Fruit fly (Drosophila melanogaster) whole organism, embryonic: ENCODE data around the gene CG14020.

Experiments used
- CG10209 ChIP-seq: fragments of 200-800 bp; sonication (Bioruptor generic); optimal IDR thresholded peaks from 3 replicates; lab custom pipeline; 2017; ENCODE audit warnings: missing biosample characterization, mild to moderate bottlenecking, missing genetic modification characterization, missing genetic modification reagents
- CG10543 ChIP-seq: fragments of 200-800 bp; sonication (Bioruptor generic); optimal IDR thresholded peaks from 3 replicates; lab custom pipeline; 2017; ENCODE audit warnings: missing biosample characterization, mild to moderate bottlenecking, missing genetic modification characterization, moderate library complexity
- CG12104 ChIP-seq: fragments of 200-800 bp; sonication (Bioruptor generic); optimal IDR thresholded peaks from 3 replicates; lab custom pipeline; 2016; ENCODE audit warnings: missing biosample characterization, missing genetic modification characterization
- CG13624 ChIP-seq: fragments of 200-800 bp; sonication (Bioruptor generic); optimal IDR thresholded peaks from 2 replicates; lab custom pipeline; 2016; ENCODE audit warnings: missing biosample characterization, missing genetic modification characterization
- CG14667 ChIP-seq: fragments of 200-800 bp; sonication (Bioruptor generic); IDR thresholded peaks from 2 replicates; pipeline ENCODE4 v1.3.6; 2022; ENCODE audit warnings: missing biosample characterization, missing genetic modification characterization
- CG1529 ChIP-seq: fragments of 200-800 bp; sonication (Bioruptor generic); optimal IDR thresholded peaks from 3 replicates; lab custom pipeline; 2018; ENCODE audit warnings: missing biosample characterization, missing genetic modification characterization
- CG1647 ChIP-seq: fragments of 200-800 bp; sonication (Bioruptor generic); optimal IDR thresholded peaks from 3 replicates; lab custom pipeline; 2016; ENCODE audit warnings: missing biosample characterization, missing genetic modification characterization
- CG17328 ChIP-seq: fragments of 200-800 bp; sonication (Bioruptor generic); IDR thresholded peaks from 2 replicates; pipeline ENCODE4 v1.3.6; 2022; ENCODE audit warnings: missing biosample characterization, missing genetic modification characterization
- CG18262 ChIP-seq: fragments of 200-800 bp; optimal IDR thresholded peaks from 3 replicates; lab custom pipeline; 2019; ENCODE audit warnings: missing biosample characterization, mild to moderate bottlenecking, missing genetic modification characterization, moderate library complexity
- CG30020 ChIP-seq: fragments of 200-800 bp; optimal IDR thresholded peaks from 2 replicates; lab custom pipeline; 2019; ENCODE audit warnings: missing biosample characterization, mild to moderate bottlenecking, missing genetic modification characterization, moderate library complexity
- CG30403 ChIP-seq: fragments of 200-800 bp; sonication (Bioruptor generic); optimal IDR thresholded peaks from 3 replicates; lab custom pipeline; 2016; ENCODE audit warnings: missing biosample characterization, missing genetic modification characterization
- CG30431 ChIP-seq: fragments of 200-800 bp; sonication (Bioruptor generic); optimal IDR thresholded peaks from 2 replicates; lab custom pipeline; 2017; ENCODE audit warnings: missing biosample characterization, missing genetic modification characterization
- CG3163 ChIP-seq: fragments of 200-800 bp; sonication (Bioruptor generic); optimal IDR thresholded peaks from 3 replicates; lab custom pipeline; 2016; ENCODE audit warnings: missing biosample characterization, missing genetic modification characterization
- CG4328 ChIP-seq: fragments of 200-800 bp; sonication (Bioruptor generic); optimal IDR thresholded peaks from 3 replicates; lab custom pipeline; 2017; ENCODE audit warnings: missing biosample characterization, missing genetic modification reagents, missing genetic modification characterization
- CG5953 ChIP-seq: fragments of 200-800 bp; sonication (Bioruptor generic); IDR thresholded peaks from 2 replicates; pipeline ENCODE4 v1.3.6; 2022; ENCODE audit warnings: missing biosample characterization, missing genetic modification characterization
- CG6791 ChIP-seq: fragments of 200-800 bp; sonication (Bioruptor generic); IDR thresholded peaks from 3 replicates; pipeline ENCODE4 v1.3.6; 2022; ENCODE audit warnings: missing biosample characterization, missing genetic modification characterization; ENCODE audit not compliant: partially characterized antibody
- Dad ChIP-seq: fragments of 200-800 bp; sonication (Bioruptor generic); optimal IDR thresholded peaks from 3 replicates; lab custom pipeline; 2016; ENCODE audit warnings: missing biosample characterization, missing genetic modification characterization
- Dip3 ChIP-seq: fragments of 200-800 bp; sonication (Bioruptor generic); optimal IDR thresholded peaks from 3 replicates; lab custom pipeline; 2016; ENCODE audit warnings: missing biosample characterization, missing genetic modification characterization
- Doc2 ChIP-seq: fragments of 200-800 bp; sonication (Bioruptor generic); IDR thresholded peaks from 2 replicates; pipeline ENCODE4 v1.3.6; 2022; ENCODE audit warnings: missing biosample characterization, missing genetic modification characterization
- Fer1 ChIP-seq: fragments of 200-800 bp; sonication (Bioruptor generic); optimal IDR thresholded peaks from 2 replicates; lab custom pipeline; 2017; ENCODE audit warnings: missing biosample characterization, mild to moderate bottlenecking, missing genetic modification characterization
- Fer2 ChIP-seq: fragments of 200-800 bp; sonication (Bioruptor generic); optimal IDR thresholded peaks from 2 replicates; lab custom pipeline; 2018; ENCODE audit warnings: missing biosample characterization, mild to moderate bottlenecking, missing genetic modification characterization, moderate library complexity
- GATAe ChIP-seq: fragments of 200-800 bp; sonication (Bioruptor generic); conservative IDR thresholded peaks from 2 replicates; pipeline ENCODE4 v1.3.6; 2022; ENCODE audit warnings: missing biosample characterization, missing genetic modification characterization
- HmgD ChIP-seq: fragments of 200-800 bp; sonication (Bioruptor generic); optimal IDR thresholded peaks from 3 replicates; lab custom pipeline; 2016; ENCODE audit warnings: missing biosample characterization, missing genetic modification characterization
- HmgZ ChIP-seq: fragments of 200-800 bp; sonication (Bioruptor generic); optimal IDR thresholded peaks from 2 replicates; lab custom pipeline; 2018; ENCODE audit warnings: missing biosample characterization, mild to moderate bottlenecking, missing genetic modification characterization
- Hr39 ChIP-seq: fragments of >200 bp; optimal IDR thresholded peaks from 2 replicates; lab custom pipeline; 2017
- Lpt ChIP-seq: fragments of >200 bp; optimal IDR thresholded peaks from 2 replicates; lab custom pipeline; 2018; ENCODE audit warnings: missing biosample characterization, missing genetic modification characterization
- Mad ChIP-seq: fragments of 200-800 bp; sonication (Bioruptor generic); optimal IDR thresholded peaks from 2 replicates; lab custom pipeline; 2016; ENCODE audit warnings: missing biosample characterization, missing genetic modification characterization
- Pdp1 ChIP-seq, 2 experiments: fragments of 200-800 bp; sonication (Bioruptor generic); optimal IDR thresholded peaks; 3 replicates each; lab custom pipeline; 2016; ENCODE audit warnings: missing biosample characterization in 2 of 2, missing genetic modification characterization in 2 of 2, mild to moderate bottlenecking in 1 of 2, moderate library complexity in 1 of 2
- Xbp1 ChIP-seq: fragments of 200-800 bp; sonication (Bioruptor generic); optimal IDR thresholded peaks from 3 replicates; lab custom pipeline; 2016; ENCODE audit warnings: missing biosample characterization, mild to moderate bottlenecking, missing genetic modification characterization
- bsh ChIP-seq, 2 experiments: fragments of 200-800 bp; sonication (Bioruptor generic); optimal IDR thresholded peaks; 2 replicates each; lab custom pipeline; 2017 to 2018; ENCODE audit warnings: mild to moderate bottlenecking in 2 of 2, missing biosample characterization in 2 of 2, missing genetic modification characterization in 2 of 2, moderate library complexity in 1 of 2
- ci ChIP-seq: fragments of 200-800 bp; sonication (Bioruptor generic); IDR thresholded peaks from 3 replicates; pipeline ENCODE4 v1.3.6; 2022; ENCODE audit warnings: missing biosample characterization, missing genetic modification characterization
- crc ChIP-seq: fragments of 200-800 bp; sonication (Bioruptor generic); optimal IDR thresholded peaks from 2 replicates; lab custom pipeline; 2016; ENCODE audit warnings: missing biosample characterization, missing genetic modification characterization
- gcm2 ChIP-seq: fragments of 200-800 bp; sonication (Bioruptor generic); optimal IDR thresholded peaks from 2 replicates; lab custom pipeline; 2016; ENCODE audit warnings: missing biosample characterization, missing genetic modification characterization
- gem ChIP-seq: fragments of 200-800 bp; sonication (Bioruptor generic); optimal IDR thresholded peaks from 2 replicates; lab custom pipeline; 2019; ENCODE audit warnings: missing biosample characterization, mild to moderate bottlenecking, missing genetic modification characterization, moderate library complexity
- jing ChIP-seq: fragments of 200-800 bp; sonication (Bioruptor generic); optimal IDR thresholded peaks from 2 replicates; lab custom pipeline; 2018; ENCODE audit warnings: missing biosample characterization, mild to moderate bottlenecking, missing genetic modification characterization
- lbe ChIP-seq: fragments of 200-800 bp; sonication (Bioruptor generic); optimal IDR thresholded peaks from 2 replicates; lab custom pipeline; 2016; ENCODE audit warnings: missing biosample characterization, mild to moderate bottlenecking, missing genetic modification characterization
- mam ChIP-seq: fragments of 200-800 bp; sonication (Bioruptor generic); optimal IDR thresholded peaks from 3 replicates; lab custom pipeline; 2016; ENCODE audit warnings: missing biosample characterization, missing genetic modification characterization
- p53 ChIP-seq: fragments of 200-800 bp; sonication (Bioruptor generic); optimal IDR thresholded peaks from 2 replicates; lab custom pipeline; 2016; ENCODE audit warnings: missing biosample characterization, missing genetic modification characterization
- pho ChIP-seq: fragments of 200-800 bp; sonication (Bioruptor generic); optimal IDR thresholded peaks from 2 replicates; lab custom pipeline; 2016; ENCODE audit warnings: missing biosample characterization, missing genetic modification characterization
- phol ChIP-seq: fragments of 200-800 bp; sonication (Bioruptor generic); optimal IDR thresholded peaks from 3 replicates; lab custom pipeline; 2018; ENCODE audit warnings: missing biosample characterization, mild to moderate bottlenecking, missing genetic modification characterization, moderate library complexity
- ranshi ChIP-seq: fragments of 200-800 bp; sonication (Bioruptor generic); IDR thresholded peaks from 2 replicates; pipeline ENCODE4 v1.3.6; 2022; ENCODE audit warnings: missing biosample characterization, missing genetic modification characterization
- row ChIP-seq: fragments of 200-800 bp; sonication (Bioruptor generic); IDR thresholded peaks from 3 replicates; pipeline ENCODE4 v1.3.6; 2022; ENCODE audit warnings: missing biosample characterization, missing genetic modification characterization
- salm ChIP-seq: fragments of 200-800 bp; sonication (Bioruptor generic); optimal IDR thresholded peaks from 2 replicates; lab custom pipeline; 2018; ENCODE audit warnings: missing biosample characterization, mild to moderate bottlenecking, missing genetic modification characterization
- slp2 ChIP-seq: fragments of 200-800 bp; sonication (Bioruptor generic); optimal IDR thresholded peaks from 2 replicates; lab custom pipeline; 2016; ENCODE audit warnings: missing biosample characterization, missing genetic modification characterization
- sr ChIP-seq: fragments of 200-800 bp; sonication (Bioruptor generic); IDR thresholded peaks from 3 replicates; pipeline ENCODE4 v1.3.6; 2022; ENCODE audit warnings: missing biosample characterization, missing genetic modification characterization
- tap ChIP-seq: fragments of 200-800 bp; optimal IDR thresholded peaks from 3 replicates; lab custom pipeline; 2019; ENCODE audit warnings: missing biosample characterization, mild to moderate bottlenecking, missing genetic modification characterization, moderate library complexity
- tio ChIP-seq: fragments of 200-800 bp; sonication (Bioruptor generic); optimal IDR thresholded peaks from 2 replicates; lab custom pipeline; 2017; ENCODE audit warnings: missing biosample characterization, missing genetic modification characterization, inconsistent platforms
- tup ChIP-seq: fragments of 200-800 bp; sonication (Bioruptor generic); optimal IDR thresholded peaks from 2 replicates; lab custom pipeline; 2016; ENCODE audit warnings: missing biosample characterization, mild to moderate bottlenecking, missing genetic modification characterization, moderate library complexity
- zfh1 ChIP-seq: fragments of 200-800 bp; sonication (Bioruptor generic); IDR thresholded peaks from 3 replicates; pipeline ENCODE4 v1.3.6; 2022; ENCODE audit warnings: missing biosample characterization, missing genetic modification characterization
- zfh2 ChIP-seq: fragments of 200-800 bp; sonication (Bioruptor generic); optimal IDR thresholded peaks from 2 replicates; lab custom pipeline; 2016; ENCODE audit warnings: missing biosample characterization, missing genetic modification characterization

CG14020 gene

DNA sequence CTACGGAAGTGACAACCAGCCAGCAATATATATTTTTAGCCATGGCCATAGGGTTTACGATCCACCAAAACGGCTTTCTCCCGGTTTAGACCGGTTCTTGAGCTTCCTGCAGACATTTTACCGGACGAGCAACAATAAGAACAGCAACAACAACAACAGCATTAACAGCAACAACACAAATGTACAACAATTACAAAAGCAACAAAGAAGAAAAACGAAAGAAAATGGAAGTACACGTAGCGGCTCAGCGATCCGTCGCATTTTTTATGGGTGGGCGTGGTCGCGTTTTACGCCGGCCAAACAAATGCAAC lies 28.6 kb downstream of the CG14020 start (continued):
- no peak for TF ChIP-seq HmgD (GFP tag; lab: Kevin White, UChicago)
- peak; percentile 58; the same call in 1 of the 3 replicates for TF ChIP-seq sr (GFP tag; lab: Robert Waterston, UW)
- no peak for TF ChIP-seq Doc2
- TF ChIP-seq CG10543 = no peak
- no peak for TF ChIP-seq GATAe
- no peak for TF ChIP-seq zfh2
- no peak for TF ChIP-seq tio (GFP tag; lab: Kevin White, UChicago)
- TF ChIP-seq Fer2 = no peak
- TF ChIP-seq, all 482 proteins: peak for 6

DNA sequence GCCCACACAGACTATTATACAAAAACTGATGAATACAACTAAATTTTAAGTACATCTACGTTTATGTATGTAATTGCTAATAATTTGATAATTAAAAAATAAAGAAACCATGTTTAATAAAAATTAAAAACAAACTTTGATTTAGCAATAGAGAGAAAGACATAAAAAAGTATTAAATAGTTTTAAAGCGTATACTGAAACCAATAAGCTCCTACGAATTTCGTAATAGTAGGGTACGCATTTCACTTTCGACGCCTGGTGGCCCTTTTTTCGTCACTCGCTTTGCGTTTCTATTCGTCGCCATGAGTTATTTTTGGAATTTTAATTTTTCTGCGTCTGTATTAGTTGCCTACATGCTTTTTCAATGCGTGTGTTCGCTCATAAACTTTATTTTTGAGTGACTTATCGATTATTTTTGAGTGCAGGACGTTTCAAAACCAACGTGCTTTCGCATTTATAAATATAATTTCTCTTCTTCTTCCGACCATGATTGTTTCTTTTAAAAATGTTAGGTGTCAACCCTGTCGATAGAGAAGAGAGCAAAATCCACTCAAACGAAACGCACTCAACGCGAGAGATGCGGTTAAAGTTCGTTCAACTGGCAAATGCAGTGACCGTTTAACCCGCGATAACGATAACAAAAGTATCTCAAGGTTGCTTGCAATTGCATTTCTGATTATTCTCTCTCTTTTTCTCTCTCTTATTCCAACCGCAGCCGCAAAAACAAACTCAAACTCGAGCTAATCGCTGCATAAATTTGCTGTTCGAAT lies 29.2 kb downstream of the CG14020 start, which contains the start of gene Oscillin:
Gene Oscillin, plus strand, starts transcription at position 569 of the 770 bp plus-strand sequence.
- TF ChIP-seq CG14667 (GFP tag; lab: Robert Waterston, UW) (peak; percentile 63), row (GFP tag; lab: Robert Waterston, UW) (peak; percentile 44), CG18262 (tag; lab: Kevin White, UChicago) (peak; percentile 93), CG1529 (no peak), mam (peak; percentile 41), pho (GFP tag; lab: Kevin White, UChicago) (peak; percentile 30), CG13624 (GFP tag; lab: Kevin White, UChicago) (peak; percentile 44), zfh1 (GFP tag; lab: Robert Waterston, UW) (peak; percentile 84), Mad (GFP tag; lab: Kevin White, UChicago) (peak; percentile 30), tup (GFP tag; lab: Kevin White, UChicago) (no peak), Fer1 (peak; percentile 87), slp2 (GFP tag; lab: Kevin White, UChicago) (peak; percentile 44), ci (GFP tag; lab: Robert Waterston, UW) (peak; percentile 51; the same call in 1 of the 3 replicates), CG17328 (peak; percentile 66), CG5953 (GFP tag; lab: Robert Waterston, UW) (0 out of 2 replicates have a peak, but pooled peaks have one; percentile 28), salm (tag; lab: Kevin White, UChicago) (peak; percentile 56), Pdp1 (GFP tag; optimal IDR thresholded peaks at IDR 0.05; lab: Kevin White, UChicago) (peak; percentile 17 to 91), tap (tag; lab: Kevin White, UChicago) (peak; percentile 83), HmgZ (tag; lab: Kevin White, UChicago) (peak; percentile 70), CG1647 (GFP tag; lab: Kevin White, UChicago) (peak; percentile 43), jing (GFP tag; lab: Kevin White, UChicago) (no peak), CG6791 (GFP tag; lab: Robert Waterston, UW) (peak; percentile 95), gcm2 (GFP tag; lab: Kevin White, UChicago) (no peak), p53 (GFP tag; lab: Kevin White, UChicago) (no peak), gem (tag; lab: Kevin White, UChicago) (peak; percentile 58), phol (peak; percentile 89), crc (GFP tag; lab: Kevin White, UChicago) (peak; percentile 42), CG10209 (GFP tag; lab: Kevin White, UChicago) (peak; percentile 77), ranshi (GFP tag; lab: Robert Waterston, UW) (peak; percentile 83), CG30020 (tag; lab: Kevin White, UChicago) (peak; percentile 51), bsh (GFP tag; optimal IDR thresholded peaks at IDR 0.05; lab: Kevin White, UChicago) (peak in 1 of 2 experiments; percentile 93), CG12104 (GFP tag; lab: Kevin White, UChicago) (peak; percentile 80), CG30431 (GFP tag; lab: Kevin White, UChicago) (peak; percentile 45), CG3163 (no peak), Hr39 (lab: Kevin White, UChicago) (no peak), Xbp1 (GFP tag; lab: Kevin White, UChicago) (peak; percentile 80), CG4328 (GFP tag; lab: Kevin White, UChicago) (peak; percentile 78), Dip3 (GFP tag; lab: Kevin White, UChicago) (no peak), lbe (GFP tag; lab: Kevin White, UChicago) (peak; percentile 64), CG30403 (GFP tag; lab: Kevin White, UChicago) (peak; percentile 76), Dad (GFP tag; lab: Kevin White, UChicago) (peak; percentile 13), Lpt (GFP tag; lab: Kevin White, UChicago) (no peak)
